Worm (Caenorhabditis elegans) whole organism, L1 larva: Measurements from ENCODE around the gene W06A11.1.

Experiments
- aly-2 ChIP-seq: fragments of 150-350 bp; optimal IDR thresholded peaks from 2 replicates; lab custom pipeline; 2014; ENCODE audit warnings: missing biosample characterization, missing genetic modification characterization
- egl-27 ChIP-seq, 2 experiments: fragments of 150-350 bp in 1 of 2; sonication (generic microtip); optimal IDR thresholded peaks; 3 replicates each; lab custom pipeline; 2017 to 2018; ENCODE audit warnings: missing biosample characterization in 2 of 2, missing genetic modification characterization in 2 of 2, missing genetic modification reagents in 2 of 2
- lin-15B ChIP-seq: fragments of 150-350 bp; sonication (generic microtip); optimal IDR thresholded peaks from 3 replicates; lab custom pipeline; 2014; ENCODE audit warnings: missing biosample characterization, missing genetic modification characterization
- lin-35 ChIP-seq, 2 experiments: fragments of 150-350 bp; optimal IDR thresholded peaks; 2 replicates each; lab custom pipeline; 2014; ENCODE audit warnings: missing biosample characterization in 2 of 2, missing genetic modification characterization in 2 of 2, missing genetic modification reagents in 2 of 2
- lsy-2 ChIP-seq, 2 experiments: fragments of 150-350 bp; optimal IDR thresholded peaks; 2 replicates each; lab custom pipeline; 2014; ENCODE audit warnings: missing biosample characterization in 2 of 2, missing genetic modification characterization in 2 of 2
- mep-1 ChIP-seq: fragments of 150-350 bp; optimal IDR thresholded peaks from 2 replicates; lab custom pipeline; 2014; ENCODE audit warnings: missing biosample characterization, missing genetic modification characterization
- nhr-77 ChIP-seq: fragments of 150-350 bp; optimal IDR thresholded peaks from 2 replicates; lab custom pipeline; 2014; ENCODE audit warnings: missing biosample characterization, missing genetic modification characterization

DNA sequence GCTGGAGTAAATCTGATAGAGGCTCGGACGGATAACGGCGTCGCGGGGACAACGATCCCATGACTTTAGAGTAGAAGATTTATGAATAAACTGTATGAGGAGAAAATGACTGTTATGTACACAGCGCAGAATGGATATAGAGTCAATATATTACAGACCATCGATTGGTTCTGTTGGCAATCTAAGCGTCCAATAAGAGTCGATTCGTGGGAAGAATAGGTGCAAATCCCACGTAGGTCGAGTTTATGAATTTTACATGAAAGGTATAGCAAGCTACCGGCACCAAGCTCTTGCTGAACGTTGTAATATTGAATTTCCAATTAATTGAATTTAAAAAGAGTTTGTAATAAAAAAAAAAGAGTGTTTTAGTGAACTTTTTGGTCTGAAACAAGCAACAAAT lies 3.4 kb upstream of the W06A11.1 start, which contains the start of gene fbxb-118:
- TF ChIP-seq nhr-77 (no peak), mep-1 (tag; lab: Kevin White, UChicago) (no peak), lsy-2 (tag; optimal IDR thresholded peaks at IDR 0.05; lab: Kevin White, UChicago) (no peak), lin-15B (tag; lab: Kevin White, UChicago) (no peak), egl-27 (tag; optimal IDR thresholded peaks at IDR 0.05; lab: Kevin White, UChicago) (no peak), lin-35 (GFP tag; optimal IDR thresholded peaks at IDR 0.05; lab: Kevin White, UChicago) (no peak), aly-2 (no peak)
